Worm (Caenorhabditis elegans) whole organism, L1 larva: ENCODE results near the gene srd-42.

ENCODE experiments used
- C04F5.9 ChIP-seq: sonication (generic microtip); optimal IDR thresholded peaks from 2 replicates; lab custom pipeline; 2016; ENCODE audit warnings: missing genetic modification characterization, missing compliant biosample characterization
- C34B4.2 ChIP-seq: sonication (generic microtip); optimal IDR thresholded peaks from 2 replicates; lab custom pipeline; 2017; ENCODE audit warnings: mild to moderate bottlenecking, missing genetic modification characterization, missing compliant biosample characterization
- F16B12.6 ChIP-seq: fragments of 150-350 bp; optimal IDR thresholded peaks from 2 replicates; lab custom pipeline; 2014; ENCODE audit warnings: missing biosample characterization, missing genetic modification characterization
- alr-1 ChIP-seq: fragments of 200-800 bp; sonication (Bioruptor generic); optimal IDR thresholded peaks from 2 replicates; lab custom pipeline; 2018; ENCODE audit warnings: borderline replicate concordance, mild to moderate bottlenecking, missing genetic modification characterization, missing compliant biosample characterization
- aly-2 ChIP-seq: fragments of 150-350 bp; optimal IDR thresholded peaks from 2 replicates; lab custom pipeline; 2014; ENCODE audit warnings: missing biosample characterization, missing genetic modification characterization
- ama-1 ChIP-seq: fragments of 150-350 bp; optimal IDR thresholded peaks from 2 replicates; lab custom pipeline; 2014
- blmp-1 ChIP-seq: fragments of 150-350 bp; optimal IDR thresholded peaks from 2 replicates; lab custom pipeline; 2014; ENCODE audit warnings: missing biosample characterization, missing genetic modification characterization
- ceh-63 ChIP-seq: fragments of 200-800 bp; sonication (Bioruptor generic); optimal IDR thresholded peaks from 2 replicates; lab custom pipeline; 2018; ENCODE audit warnings: mild to moderate bottlenecking, missing genetic modification characterization, missing compliant biosample characterization
- ceh-88 ChIP-seq: fragments of 200-800 bp; sonication (Bioruptor generic); IDR thresholded peaks from 2 replicates; pipeline ENCODE4 v1.3.6; 2022; ENCODE audit warnings: missing genetic modification characterization, missing compliant biosample characterization
- ceh-90 ChIP-seq: sonication (generic microtip); optimal IDR thresholded peaks from 2 replicates; lab custom pipeline; 2016; ENCODE audit warnings: missing genetic modification characterization, missing compliant biosample characterization
- ces-1 ChIP-seq: fragments of 150-350 bp; optimal IDR thresholded peaks from 2 replicates; lab custom pipeline; 2014; ENCODE audit warnings: missing biosample characterization, missing genetic modification reagents, missing genetic modification characterization
- dpl-1 ChIP-seq, 3 experiments: fragments of 150-350 bp in 2 of 3; sonication (generic microtip) in 1 of 3; optimal IDR thresholded peaks; 2 replicates each; lab custom pipeline; 2014 to 2017; ENCODE audit warnings: missing biosample characterization in 3 of 3, missing genetic modification characterization in 3 of 3, missing genetic modification reagents in 3 of 3
- dsc-1 ChIP-seq: sonication (generic microtip); optimal IDR thresholded peaks from 2 replicates; lab custom pipeline; 2016; ENCODE audit warnings: mild to moderate bottlenecking, missing genetic modification characterization, missing compliant biosample characterization
- efl-1 ChIP-seq, 4 experiments: fragments of 150-350 bp; optimal IDR thresholded peaks in 3 of 4; peaks in 1 of 4; 1 replicate in 1 of 4; 2 replicates in 3 of 4; lab custom pipeline; 2014; ENCODE audit warnings: missing biosample characterization in 2 of 4, missing genetic modification characterization in 2 of 4, missing genetic modification reagents in 2 of 4
- egl-27 ChIP-seq, 2 experiments: fragments of 150-350 bp in 1 of 2; sonication (generic microtip); optimal IDR thresholded peaks; 3 replicates each; lab custom pipeline; 2017 to 2018; ENCODE audit warnings: missing biosample characterization in 2 of 2, missing genetic modification characterization in 2 of 2, missing genetic modification reagents in 2 of 2
- elt-3 ChIP-seq, 6 experiments: fragments of 150-350 bp in 1 of 6; sonication (generic microtip); optimal IDR thresholded peaks; 2 replicates each; lab custom pipeline; 2017 to 2018; ENCODE audit warnings: missing biosample characterization in 6 of 6, missing genetic modification characterization in 6 of 6, inconsistent platforms in 1 of 6
- fkh-4 ChIP-seq: sonication (generic microtip); optimal IDR thresholded peaks from 2 replicates; lab custom pipeline; 2016; ENCODE audit warnings: missing compliant biosample characterization, missing genetic modification characterization, borderline replicate concordance
- fkh-8 ChIP-seq: sonication (generic microtip); optimal IDR thresholded peaks from 2 replicates; lab custom pipeline; 2016; ENCODE audit warnings: mild to moderate bottlenecking, missing genetic modification characterization, missing compliant biosample characterization
- hlh-17 ChIP-seq: fragments of 200-800 bp; sonication (Bioruptor generic); optimal IDR thresholded peaks from 2 replicates; lab custom pipeline; 2018; ENCODE audit warnings: missing genetic modification characterization, mild to moderate bottlenecking, missing compliant biosample characterization, moderate library complexity, borderline replicate concordance
- hlh-4 ChIP-seq: sonication (generic microtip); optimal IDR thresholded peaks from 2 replicates; lab custom pipeline; 2016; ENCODE audit warnings: mild to moderate bottlenecking, missing genetic modification characterization, missing compliant biosample characterization
- hpl-2 ChIP-seq: fragments of 150-350 bp; optimal IDR thresholded peaks from 2 replicates; lab custom pipeline; 2014; ENCODE audit warnings: missing biosample characterization, missing genetic modification reagents, missing genetic modification characterization
- irx-1 ChIP-seq: sonication (generic microtip); optimal IDR thresholded peaks from 2 replicates; lab custom pipeline; 2016; ENCODE audit warnings: missing genetic modification characterization, missing compliant biosample characterization
- isw-1 ChIP-seq: fragments of 200-800 bp; sonication (Bioruptor generic); IDR thresholded peaks from 2 replicates; pipeline ENCODE4 v1.3.6; 2022; ENCODE audit warnings: missing genetic modification characterization, missing compliant biosample characterization
- jun-1 ChIP-seq: fragments of 150-350 bp; optimal IDR thresholded peaks from 2 replicates; lab custom pipeline; 2014; ENCODE audit warnings: missing biosample characterization, missing genetic modification reagents, missing genetic modification characterization
- lin-13 ChIP-seq: fragments of 150-350 bp; optimal IDR thresholded peaks from 2 replicates; lab custom pipeline; 2014; ENCODE audit warnings: missing biosample characterization, missing genetic modification reagents, missing genetic modification characterization
- lin-15B ChIP-seq: fragments of 150-350 bp; sonication (generic microtip); optimal IDR thresholded peaks from 3 replicates; lab custom pipeline; 2014; ENCODE audit warnings: missing biosample characterization, missing genetic modification characterization
- lin-35 ChIP-seq, 2 experiments: fragments of 150-350 bp; optimal IDR thresholded peaks; 2 replicates each; lab custom pipeline; 2014; ENCODE audit warnings: missing biosample characterization in 2 of 2, missing genetic modification characterization in 2 of 2, missing genetic modification reagents in 2 of 2
- lir-3 ChIP-seq: sonication (generic microtip); optimal IDR thresholded peaks from 2 replicates; lab custom pipeline; 2016; ENCODE audit warnings: mild to moderate bottlenecking, missing genetic modification characterization, moderate library complexity, missing compliant biosample characterization; ENCODE audit not compliant: poor library complexity
- lsy-2 ChIP-seq, 2 experiments: fragments of 150-350 bp; optimal IDR thresholded peaks; 2 replicates each; lab custom pipeline; 2014; ENCODE audit warnings: missing biosample characterization in 2 of 2, missing genetic modification characterization in 2 of 2
- nhr-11 ChIP-seq: fragments of 150-350 bp; optimal IDR thresholded peaks from 2 replicates; lab custom pipeline; 2014; ENCODE audit warnings: missing biosample characterization, missing genetic modification characterization
- nhr-12 ChIP-seq: sonication (generic microtip); optimal IDR thresholded peaks from 2 replicates; lab custom pipeline; 2017; ENCODE audit warnings: missing biosample characterization, missing genetic modification characterization
- nhr-20 ChIP-seq: sonication (generic microtip); optimal IDR thresholded peaks from 2 replicates; lab custom pipeline; 2016; ENCODE audit warnings: mild to moderate bottlenecking, missing genetic modification characterization, missing compliant biosample characterization
- nhr-237 ChIP-seq: fragments of 150-350 bp; optimal IDR thresholded peaks from 2 replicates; lab custom pipeline; 2014; ENCODE audit warnings: missing biosample characterization, missing genetic modification characterization
- nhr-28 ChIP-seq: fragments of 150-350 bp; optimal IDR thresholded peaks from 2 replicates; lab custom pipeline; 2014; ENCODE audit warnings: missing biosample characterization, missing genetic modification characterization
- nhr-71 ChIP-seq: sonication (generic microtip); optimal IDR thresholded peaks from 2 replicates; lab custom pipeline; 2016; ENCODE audit warnings: mild to moderate bottlenecking, missing genetic modification characterization, moderate library complexity, missing compliant biosample characterization
- nhr-76 ChIP-seq: sonication (generic microtip); optimal IDR thresholded peaks from 2 replicates; lab custom pipeline; 2017; ENCODE audit warnings: missing biosample characterization, missing genetic modification characterization
- nhr-77 ChIP-seq: fragments of 150-350 bp; optimal IDR thresholded peaks from 2 replicates; lab custom pipeline; 2014; ENCODE audit warnings: missing biosample characterization, missing genetic modification characterization
- nhr-85 ChIP-seq: sonication (generic microtip); peaks from one replicate; lab custom pipeline; 2016; ENCODE audit warnings: missing genetic modification characterization, inconsistent platforms, missing compliant biosample characterization
- nhr-90 ChIP-seq: sonication (generic microtip); optimal IDR thresholded peaks from 2 replicates; lab custom pipeline; 2016; ENCODE audit warnings: mild to moderate bottlenecking, missing genetic modification characterization, missing compliant biosample characterization; ENCODE audit not compliant: poor library complexity
- pax-3 ChIP-seq: fragments of 200-800 bp; sonication (Bioruptor generic); optimal IDR thresholded peaks from 2 replicates; lab custom pipeline; 2018; ENCODE audit warnings: mild to moderate bottlenecking, missing genetic modification characterization, moderate library complexity, missing compliant biosample characterization
- rnt-1 ChIP-seq: sonication (generic microtip); optimal IDR thresholded peaks from 2 replicates; lab custom pipeline; 2016; ENCODE audit warnings: mild to moderate bottlenecking, missing genetic modification characterization, moderate library complexity, missing compliant biosample characterization
- skn-1 ChIP-seq: fragments of 150-350 bp; optimal IDR thresholded peaks from 2 replicates; lab custom pipeline; 2014; ENCODE audit warnings: missing biosample characterization, missing genetic modification characterization
- snpc-4 ChIP-seq: fragments of 150-350 bp; optimal IDR thresholded peaks from 2 replicates; lab custom pipeline; 2014; ENCODE audit warnings: missing biosample characterization, missing genetic modification characterization
- sptf-1 ChIP-seq: fragments of 150-350 bp; optimal IDR thresholded peaks from 2 replicates; lab custom pipeline; 2014; ENCODE audit warnings: missing biosample characterization, missing genetic modification characterization
- sup-37 ChIP-seq: fragments of 200-800 bp; sonication (Bioruptor generic); optimal IDR thresholded peaks from 2 replicates; lab custom pipeline; 2018; ENCODE audit warnings: mild to moderate bottlenecking, missing genetic modification characterization, missing compliant biosample characterization
- unc-130 ChIP-seq: fragments of 150-350 bp; optimal IDR thresholded peaks from 2 replicates; lab custom pipeline; 2017; ENCODE audit warnings: missing biosample characterization, missing genetic modification characterization, inconsistent platforms
- unc-30 ChIP-seq: sonication (generic microtip); optimal IDR thresholded peaks from 2 replicates; lab custom pipeline; 2017; ENCODE audit warnings: missing biosample characterization, missing genetic modification characterization
- unc-62 ChIP-seq: fragments of 150-350 bp; optimal IDR thresholded peaks from 2 replicates; lab custom pipeline; 2014; ENCODE audit warnings: missing biosample characterization, missing genetic modification reagents, missing genetic modification characterization
- unc-86 ChIP-seq: sonication (generic microtip); optimal IDR thresholded peaks from 2 replicates; lab custom pipeline; 2016; ENCODE audit warnings: missing genetic modification characterization, missing compliant biosample characterization
- unc-98 ChIP-seq: fragments of 200-800 bp; sonication (Bioruptor generic); IDR thresholded peaks from 2 replicates; pipeline ENCODE4 v1.3.6; 2022; ENCODE audit warnings: missing genetic modification characterization, missing compliant biosample characterization
- vab-15 ChIP-seq: sonication (generic microtip); optimal IDR thresholded peaks from 2 replicates; lab custom pipeline; 2017; ENCODE audit warnings: missing genotype, mild to moderate bottlenecking, missing genetic modification characterization, missing compliant biosample characterization
- xbp-1 ChIP-seq: sonication (generic microtip); optimal IDR thresholded peaks from 2 replicates; lab custom pipeline; 2016; ENCODE audit warnings: missing genetic modification characterization, missing compliant biosample characterization
- zip-4 ChIP-seq: fragments of 200-800 bp; sonication (Bioruptor generic); optimal IDR thresholded peaks from 2 replicates; lab custom pipeline; 2018; ENCODE audit warnings: mild to moderate bottlenecking, missing genetic modification characterization, moderate library complexity, missing compliant biosample characterization
- ztf-4 ChIP-seq: fragments of 150-350 bp; optimal IDR thresholded peaks from 2 replicates; lab custom pipeline; 2014; ENCODE audit warnings: missing biosample characterization, missing genetic modification characterization

The srd-42 gene

ce11 chrX:13337000-13337399, 33.7 kb upstream of the srd-42 start (continued):
- TF ChIP-seq pax-3 (tag; lab: Kevin White, UChicago) (no peak), ama-1 (lab: Kevin White, UChicago) (no peak), sup-37 (GFP tag; lab: Kevin White, UChicago) (no peak), ztf-4 (no peak), jun-1 (tag; lab: Kevin White, UChicago) (no peak), unc-86 (no peak), fkh-4 (tag; lab: Kevin White, UChicago) (no peak), nhr-76 (tag; lab: Kevin White, UChicago) (no peak), dsc-1 (peak; percentile 40), efl-1 (optimal IDR thresholded peaks at IDR 0.05; lab: Kevin White, UChicago) (peak in 1 of 2 experiments; percentile 0), efl-1 (GFP tag; optimal IDR thresholded peaks at IDR 0.05 in 1 of 2; lab: Kevin White, UChicago) (peak in 1 of 2 experiments; percentile 19), egl-27 (tag; optimal IDR thresholded peaks at IDR 0.05; lab: Kevin White, UChicago) (no peak), unc-130 (tag; lab: Kevin White, UChicago) (peak; percentile 35), nhr-11 (no peak), rnt-1 (tag; lab: Kevin White, UChicago) (peak; percentile 70), aly-2 (no peak), unc-98 (GFP tag; lab: Robert Waterston, UW) (no peak), nhr-77 (no peak), ceh-88 (GFP tag; lab: Robert Waterston, UW) (no peak), sptf-1 (tag; lab: Kevin White, UChicago) (no peak), zip-4 (GFP tag; lab: Kevin White, UChicago) (no peak), nhr-85 (tag; lab: Kevin White, UChicago) (no peak), hpl-2 (GFP tag; lab: Kevin White, UChicago) (no peak), xbp-1 (tag; lab: Kevin White, UChicago) (no peak), lin-13 (no peak), unc-30 (tag; lab: Kevin White, UChicago) (no peak), lsy-2 (tag; optimal IDR thresholded peaks at IDR 0.05; lab: Kevin White, UChicago) (peak in 1 of 2 experiments; percentile 50), C04F5.9 (tag; lab: Kevin White, UChicago) (no peak), ceh-63 (GFP tag; lab: Kevin White, UChicago) (no peak), skn-1 (tag; lab: Kevin White, UChicago) (no peak), F16B12.6 (tag; lab: Kevin White, UChicago) (no peak), fkh-8 (no peak), nhr-28 (tag; lab: Kevin White, UChicago) (no peak), hlh-17 (no peak), nhr-12 (tag; lab: Kevin White, UChicago) (no peak), blmp-1 (tag; lab: Kevin White, UChicago) (no peak), alr-1 (tag; lab: Kevin White, UChicago) (no peak), C34B4.2 (tag; lab: Kevin White, UChicago) (no peak), elt-3 (tag; optimal IDR thresholded peaks at IDR 0.05; lab: Kevin White, UChicago) (no peak), ces-1 (GFP tag; lab: Kevin White, UChicago) (no peak), nhr-90 (tag; lab: Kevin White, UChicago) (no peak), snpc-4 (tag; lab: Kevin White, UChicago) (no peak), nhr-71 (peak; percentile 84), lir-3 (no peak), vab-15 (tag; lab: Kevin White, UChicago) (peak; percentile 43), isw-1 (GFP tag; lab: Robert Waterston, UW) (no peak), lin-15B (tag; lab: Kevin White, UChicago) (no peak), nhr-20 (tag; lab: Kevin White, UChicago) (peak; percentile 50), irx-1 (no peak), ceh-90 (tag; lab: Kevin White, UChicago) (no peak), nhr-237 (tag; lab: Kevin White, UChicago) (no peak), hlh-4 (tag; lab: Kevin White, UChicago) (no peak), unc-62 (GFP tag; lab: Kevin White, UChicago) (no peak), lin-35 (GFP tag; optimal IDR thresholded peaks at IDR 0.05; lab: Kevin White, UChicago) (no peak), dpl-1 (GFP tag; optimal IDR thresholded peaks at IDR 0.05; lab: Kevin White, UChicago) (no peak)
